Fruit fly (Drosophila melanogaster) Kc167 (cell line): ENCODE measurements around the gene nSMase.

Source experiments
- h ChIP-seq: fragments of >200 bp; optimal IDR thresholded peaks from 3 replicates; lab custom pipeline; 2018; ENCODE audit warnings: missing external identifiers
- psq ChIP-seq: fragments of >200 bp; optimal IDR thresholded peaks from 2 replicates; lab custom pipeline; 2017; ENCODE audit warnings: missing external identifiers
- ttk ChIP-seq: sonication (Bioruptor generic); optimal IDR thresholded peaks from 2 replicates; lab custom pipeline; 2017; ENCODE audit warnings: missing external identifiers

dm6 chr3L:3197464-3197863 is 21.5 kb upstream of the nSMase start, which contains the start of gene CG14966:
- TF ChIP-seq ttk (lab: Kevin White, UChicago) (no peak), psq (lab: Kevin White, UChicago) (no peak), h (lab: Kevin White, UChicago) (no peak)
